Fruit fly (Drosophila melanogaster) whole organism, embryonic: ENCODE data around the gene CG1979.
A peak's percentile ranks its signal among the peaks of the same experiment; 100 is the strongest.

ENCODE experiments used
- Ada2b ChIP-seq: fragments of 200-800 bp; sonication (Bioruptor generic); IDR thresholded peaks from 2 replicates; pipeline ENCODE4 v1.3.6; 2022; ENCODE audit warnings: missing biosample characterization, missing genetic modification characterization
- Atf-2 ChIP-seq: fragments of 200-800 bp; sonication (Bioruptor generic); optimal IDR thresholded peaks from 2 replicates; lab custom pipeline; 2016; ENCODE audit warnings: missing biosample characterization, missing genetic modification characterization
- BtbVII ChIP-seq: fragments of 200-800 bp; sonication (Bioruptor generic); optimal IDR thresholded peaks from 3 replicates; lab custom pipeline; 2017; ENCODE audit warnings: missing biosample characterization, mild to moderate bottlenecking, missing genetic modification characterization
- CG10543 ChIP-seq: fragments of 200-800 bp; sonication (Bioruptor generic); optimal IDR thresholded peaks from 3 replicates; lab custom pipeline; 2017; ENCODE audit warnings: missing biosample characterization, mild to moderate bottlenecking, missing genetic modification characterization, moderate library complexity
- CG11093 ChIP-seq: fragments of 200-800 bp; sonication (Bioruptor generic); IDR thresholded peaks from 3 replicates; pipeline ENCODE4 v1.3.6; 2022; ENCODE audit warnings: missing biosample characterization, missing genetic modification characterization
- CG13624 ChIP-seq: fragments of 200-800 bp; sonication (Bioruptor generic); optimal IDR thresholded peaks from 2 replicates; lab custom pipeline; 2016; ENCODE audit warnings: missing biosample characterization, missing genetic modification characterization
- CG15479 ChIP-seq: fragments of 200-800 bp; sonication (Bioruptor generic); optimal IDR thresholded peaks from 3 replicates; lab custom pipeline; 2019; ENCODE audit warnings: missing biosample characterization, mild to moderate bottlenecking, missing genetic modification characterization, moderate library complexity
- CG15601 ChIP-seq: fragments of 200-800 bp; sonication (Bioruptor generic); optimal IDR thresholded peaks from 3 replicates; lab custom pipeline; 2019; ENCODE audit warnings: missing biosample characterization, mild to moderate bottlenecking, missing genetic modification characterization, moderate library complexity
- CG17912 ChIP-seq: fragments of 200-800 bp; sonication (Bioruptor generic); optimal IDR thresholded peaks from 2 replicates; lab custom pipeline; 2018; ENCODE audit warnings: missing biosample characterization, mild to moderate bottlenecking, missing genetic modification characterization
- CG18011 ChIP-seq: fragments of 200-800 bp; sonication (Bioruptor generic); optimal IDR thresholded peaks from 2 replicates; lab custom pipeline; 2017; ENCODE audit warnings: missing biosample characterization, missing genetic modification characterization, mild to moderate bottlenecking, moderate library complexity, missing genotype
- CG1832 ChIP-seq: fragments of 200-800 bp; sonication (Bioruptor generic); optimal IDR thresholded peaks from 2 replicates; lab custom pipeline; 2017; ENCODE audit warnings: missing biosample characterization, mild to moderate bottlenecking, missing genetic modification characterization, inconsistent platforms
- CG42726 ChIP-seq: fragments of 200-800 bp; sonication (Bioruptor generic); IDR thresholded peaks from 2 replicates; pipeline ENCODE4 v1.3.6; 2022; ENCODE audit warnings: missing biosample characterization, missing genetic modification characterization; ENCODE audit not compliant: partially characterized antibody
- CG4282 ChIP-seq: fragments of 200-800 bp; sonication (Bioruptor generic); optimal IDR thresholded peaks from 2 replicates; lab custom pipeline; 2016; ENCODE audit warnings: missing biosample characterization, missing genetic modification characterization
- CG5953 ChIP-seq: fragments of 200-800 bp; sonication (Bioruptor generic); IDR thresholded peaks from 2 replicates; pipeline ENCODE4 v1.3.6; 2022; ENCODE audit warnings: missing biosample characterization, missing genetic modification characterization
- CG6791 ChIP-seq: fragments of 200-800 bp; sonication (Bioruptor generic); IDR thresholded peaks from 3 replicates; pipeline ENCODE4 v1.3.6; 2022; ENCODE audit warnings: missing biosample characterization, missing genetic modification characterization; ENCODE audit not compliant: partially characterized antibody
- CG7987 ChIP-seq: fragments of 200-800 bp; sonication (Bioruptor generic); optimal IDR thresholded peaks from 2 replicates; lab custom pipeline; 2018; ENCODE audit warnings: missing biosample characterization, mild to moderate bottlenecking, missing genetic modification characterization, moderate library complexity
- CG9932 ChIP-seq: fragments of 200-800 bp; sonication (Bioruptor generic); IDR thresholded peaks from 2 replicates; pipeline ENCODE4 v1.3.6; 2022; ENCODE audit warnings: missing biosample characterization, missing genetic modification characterization
- CrebB ChIP-seq: fragments of 200-800 bp; sonication (Bioruptor generic); optimal IDR thresholded peaks from 3 replicates; lab custom pipeline; 2018; ENCODE audit warnings: missing biosample characterization, mild to moderate bottlenecking, missing genetic modification characterization
- Ets65A ChIP-seq: fragments of 200-800 bp; sonication (Bioruptor generic); peaks from one replicate; lab custom pipeline; 2016; ENCODE audit warnings: missing biosample characterization, missing genetic modification characterization
- H2.0 ChIP-seq: fragments of 200-800 bp; sonication (Bioruptor generic); IDR thresholded peaks from 2 replicates; pipeline ENCODE4 v1.3.6; 2022; ENCODE audit warnings: missing biosample characterization, missing genetic modification characterization
- MTF-1 ChIP-seq: fragments of 200-800 bp; sonication (Bioruptor generic); optimal IDR thresholded peaks from 2 replicates; lab custom pipeline; 2018; ENCODE audit warnings: missing biosample characterization, mild to moderate bottlenecking, missing genetic modification characterization, borderline replicate concordance
- Med ChIP-seq: fragments of 200-800 bp; sonication (Bioruptor generic); peaks from one replicate; lab custom pipeline; 2016; ENCODE audit warnings: missing biosample characterization, missing genetic modification characterization, mild to moderate bottlenecking, inconsistent platforms, moderate library complexity
- Myb ChIP-seq: fragments of 200-800 bp; sonication (Bioruptor generic); optimal IDR thresholded peaks from 2 replicates; lab custom pipeline; 2016; ENCODE audit warnings: missing biosample characterization, missing genetic modification characterization
- Oaz ChIP-seq: fragments of 200-800 bp; sonication (Bioruptor generic); IDR thresholded peaks from 2 replicates; pipeline ENCODE4 v1.3.6; 2022; ENCODE audit warnings: missing biosample characterization, missing genetic modification characterization
- Poxn ChIP-seq: fragments of 200-800 bp; sonication (Bioruptor generic); IDR thresholded peaks from 2 replicates; pipeline ENCODE4 v1.3.6; 2022; ENCODE audit warnings: missing biosample characterization, missing genetic modification characterization
- Sin3A ChIP-seq: fragments of >200 bp; optimal IDR thresholded peaks from 2 replicates; lab custom pipeline; 2018
- Ssrp ChIP-seq: fragments of 200-800 bp; sonication (Bioruptor generic); optimal IDR thresholded peaks from 2 replicates; lab custom pipeline; 2018; ENCODE audit warnings: missing biosample characterization, mild to moderate bottlenecking, missing genetic modification characterization, moderate library complexity
- TFAM ChIP-seq: fragments of 200-800 bp; sonication (Bioruptor generic); optimal IDR thresholded peaks from 2 replicates; lab custom pipeline; 2017; ENCODE audit warnings: missing biosample characterization, missing genetic modification characterization, inconsistent platforms
- Taf1 ChIP-seq: fragments of 200-800 bp; sonication (Bioruptor generic); IDR thresholded peaks from 2 replicates; pipeline ENCODE4 v1.3.6; 2022; ENCODE audit warnings: missing biosample characterization, missing genetic modification characterization
- chm ChIP-seq: fragments of 200-800 bp; sonication (Bioruptor generic); IDR thresholded peaks from 2 replicates; pipeline ENCODE4 v1.3.6; 2022; ENCODE audit warnings: missing biosample characterization, missing genetic modification characterization
- ci ChIP-seq: fragments of 200-800 bp; sonication (Bioruptor generic); IDR thresholded peaks from 3 replicates; pipeline ENCODE4 v1.3.6; 2022; ENCODE audit warnings: missing biosample characterization, missing genetic modification characterization
- da ChIP-seq: fragments of 200-800 bp; sonication (Bioruptor generic); optimal IDR thresholded peaks from 2 replicates; lab custom pipeline; 2016; ENCODE audit warnings: missing biosample characterization, missing genetic modification characterization
- emc ChIP-seq: fragments of 200-800 bp; sonication (Bioruptor generic); optimal IDR thresholded peaks from 2 replicates; lab custom pipeline; 2016; ENCODE audit warnings: missing biosample characterization, missing genetic modification characterization
- grau ChIP-seq: fragments of 200-800 bp; optimal IDR thresholded peaks from 3 replicates; lab custom pipeline; 2019; ENCODE audit warnings: missing biosample characterization, mild to moderate bottlenecking, missing genetic modification characterization, moderate library complexity
- gsb ChIP-seq: fragments of 200-800 bp; sonication (Bioruptor generic); IDR thresholded peaks from 2 replicates; pipeline ENCODE4 v1.3.6; 2022; ENCODE audit warnings: missing biosample characterization, missing genetic modification characterization
- hb ChIP-seq: fragments of 200-800 bp; sonication (Bioruptor generic); IDR thresholded peaks from 3 replicates; pipeline ENCODE4 v1.3.6; 2022; ENCODE audit warnings: missing biosample characterization, missing genetic modification characterization; ENCODE audit not compliant: partially characterized antibody
- hth ChIP-seq: fragments of >200 bp; optimal IDR thresholded peaks from 2 replicates; lab custom pipeline; 2017; ENCODE audit warnings: inconsistent platforms
- mirr ChIP-seq: fragments of 200-800 bp; sonication (Bioruptor generic); optimal IDR thresholded peaks from 3 replicates; lab custom pipeline; 2018; ENCODE audit warnings: missing biosample characterization, mild to moderate bottlenecking, missing genetic modification characterization
- mld ChIP-seq: fragments of 200-800 bp; sonication (Bioruptor generic); IDR thresholded peaks from 3 replicates; pipeline ENCODE4 v1.3.6; 2022; ENCODE audit warnings: missing biosample characterization, missing genetic modification characterization; ENCODE audit not compliant: partially characterized antibody
- phol ChIP-seq: fragments of 200-800 bp; sonication (Bioruptor generic); optimal IDR thresholded peaks from 3 replicates; lab custom pipeline; 2018; ENCODE audit warnings: missing biosample characterization, mild to moderate bottlenecking, missing genetic modification characterization, moderate library complexity
- psq ChIP-seq: fragments of 200-800 bp; sonication (Bioruptor generic); optimal IDR thresholded peaks from 2 replicates; lab custom pipeline; 2017; ENCODE audit warnings: missing biosample characterization, missing genetic modification characterization
- pzg ChIP-seq: fragments of 200-800 bp; sonication (Bioruptor generic); optimal IDR thresholded peaks from 3 replicates; lab custom pipeline; 2018; ENCODE audit warnings: missing biosample characterization, mild to moderate bottlenecking, missing genetic modification characterization, moderate library complexity
- run ChIP-seq: fragments of 200-800 bp; sonication (Bioruptor generic); optimal IDR thresholded peaks from 3 replicates; lab custom pipeline; 2018; ENCODE audit warnings: missing biosample characterization, mild to moderate bottlenecking, missing genetic modification characterization
- sens ChIP-seq: fragments of 200-800 bp; sonication (Bioruptor generic); peaks from one replicate; lab custom pipeline; 2016; ENCODE audit warnings: missing biosample characterization, missing genetic modification characterization
- tgo ChIP-seq: fragments of 200-800 bp; sonication (Bioruptor generic); IDR thresholded peaks from 3 replicates; pipeline ENCODE4 v1.3.6; 2022; ENCODE audit warnings: missing biosample characterization, missing genetic modification characterization
- zfh1 ChIP-seq: fragments of 200-800 bp; sonication (Bioruptor generic); IDR thresholded peaks from 3 replicates; pipeline ENCODE4 v1.3.6; 2022; ENCODE audit warnings: missing biosample characterization, missing genetic modification characterization

Gene CG1979

dm6 chr3R:7086377-7087200 lies 32.2 kb downstream of the CG1979 start, which contains the start of gene alphaTub84B (continued):
- TF ChIP-seq Myb (GFP tag; lab: Kevin White, UChicago) (peak; percentile 44), Ssrp (tag; lab: Kevin White, UChicago) (peak; percentile 24), CG18011 (no peak)

- no peak for TF ChIP-seq CrebB
- 0 out of 3 replicates have a peak, but pooled peaks have one; percentile 27 for TF ChIP-seq mld (GFP tag; lab: Robert Waterston, UW)
- peak; percentile 59 for TF ChIP-seq Med (GFP tag; lab: Kevin White, UChicago)
- TF ChIP-seq run (tag; lab: Kevin White, UChicago), result no peak
- 0 out of 3 replicates have a peak, but pooled peaks have one; percentile 26 for TF ChIP-seq ci (GFP tag; lab: Robert Waterston, UW)
- no peak for TF ChIP-seq TFAM (GFP tag; lab: Kevin White, UChicago)
- TF ChIP-seq psq, result no peak
- no peak for TF ChIP-seq MTF-1 (GFP tag; lab: Kevin White, UChicago)
- TF ChIP-seq mirr (GFP tag; lab: Kevin White, UChicago), result no peak
- TF ChIP-seq CG13624 (GFP tag; lab: Kevin White, UChicago), result no peak
- peak; percentile 57 for TF ChIP-seq Ets65A (GFP tag; lab: Kevin White, UChicago)
- no peak for TF ChIP-seq BtbVII (GFP tag; lab: Kevin White, UChicago)
- peak; percentile 33 for TF ChIP-seq CG17912
- TF ChIP-seq pzg, result no peak
- TF ChIP-seq chm (GFP tag; lab: Robert Waterston, UW), result peak; percentile 53; the same call in 1 of the 2 replicates
- TF ChIP-seq CG10543 (GFP tag; lab: Kevin White, UChicago), result no peak
- TF ChIP-seq grau (tag; lab: Kevin White, UChicago), result no peak
- no peak for TF ChIP-seq CG4282 (GFP tag; lab: Kevin White, UChicago)
- TF ChIP-seq, all 482 proteins: peak for 6
Observed at dm6 chr3R:7087201-7087505, 32.8 kb downstream of the CG1979 start.

- peak; percentile 85 for TF ChIP-seq Ets65A (GFP tag; lab: Kevin White, UChicago)
- TF ChIP-seq CG15479 (GFP tag; lab: Kevin White, UChicago), result no peak
- TF ChIP-seq CG9932 (GFP tag; lab: Robert Waterston, UW), result 0 out of 2 replicates have a peak, but pooled peaks have one; percentile 10
- TF ChIP-seq H2.0 (GFP tag; lab: Robert Waterston, UW), result 0 out of 2 replicates have a peak, but pooled peaks have one; percentile 4
- 0 out of 3 replicates have a peak, but pooled peaks have one; percentile 13 for TF ChIP-seq CG6791
- TF ChIP-seq sens (GFP tag; lab: Kevin White, UChicago), result peak; percentile 8
Observed at dm6 chr3R:7087904-7088303, 33.5 kb downstream of the CG1979 start.

DNA sequence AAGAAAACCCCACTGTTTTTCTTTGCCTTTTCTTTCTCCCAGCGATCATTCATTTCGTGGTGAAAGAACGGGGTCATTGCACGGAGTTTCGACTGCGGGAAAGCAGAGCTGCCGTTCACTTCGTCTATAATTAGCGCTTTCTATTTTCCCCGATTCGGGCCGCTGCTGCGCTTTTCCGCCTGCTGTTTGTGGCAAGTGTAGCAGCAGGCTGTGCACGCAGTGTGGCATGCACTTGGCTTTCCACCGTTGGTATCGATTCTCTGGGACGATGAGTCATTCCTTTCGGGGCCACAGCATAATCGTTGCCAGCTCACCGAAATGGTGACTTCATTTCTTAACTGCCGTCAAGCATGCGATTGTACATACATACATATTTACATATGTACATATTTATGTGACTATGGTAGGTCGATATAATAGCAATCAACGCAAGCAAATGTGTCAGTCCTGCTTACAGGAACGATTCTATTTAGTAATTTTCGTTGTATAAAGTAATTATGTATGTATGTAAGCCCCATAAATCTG lies 34.5 kb downstream of the CG1979 start:
- no peak for TF ChIP-seq CG5953
- TF ChIP-seq CG1832 (GFP tag; lab: Kevin White, UChicago), result no peak
- no peak for TF ChIP-seq zfh1
- no peak for TF ChIP-seq hth
- TF ChIP-seq Poxn (GFP tag; lab: Robert Waterston, UW), result no peak
- TF ChIP-seq CG42726, result no peak
- no peak for TF ChIP-seq Atf-2 (GFP tag; lab: Kevin White, UChicago)
- TF ChIP-seq hb (GFP tag; lab: Robert Waterston, UW), result no peak
- no peak for TF ChIP-seq tgo (GFP tag; lab: Robert Waterston, UW)
- TF ChIP-seq CG11093 (GFP tag; lab: Robert Waterston, UW), result no peak
- TF ChIP-seq Taf1 (GFP tag; lab: Robert Waterston, UW), result no peak
- TF ChIP-seq phol, result no peak
- no peak for TF ChIP-seq emc (GFP tag; lab: Kevin White, UChicago)
- TF ChIP-seq CG15601 (tag; lab: Kevin White, UChicago), result no peak
- no peak for TF ChIP-seq CG7987 (GFP tag; lab: Kevin White, UChicago)
- TF ChIP-seq Oaz (GFP tag; lab: Robert Waterston, UW), result no peak
- TF ChIP-seq gsb (GFP tag; lab: Robert Waterston, UW), result no peak
- TF ChIP-seq da (GFP tag; lab: Kevin White, UChicago), result no peak
- TF ChIP-seq Ada2b, result no peak
- TF ChIP-seq Sin3A, result no peak
